Worm (Caenorhabditis elegans) whole organism, young adult: ENCODE data around the gene srz-48.

Source experiments
- B0019.2 ChIP-seq: fragments of 200-800 bp; sonication (Bioruptor generic); conservative IDR thresholded peaks from 2 replicates; pipeline ENCODE4 v1.3.6; 2022; ENCODE audit warnings: missing genetic modification reagents, missing genetic modification characterization, missing compliant biosample characterization
- B0035.1 ChIP-seq: sonication (generic microtip); optimal IDR thresholded peaks from 2 replicates; lab custom pipeline; 2016; ENCODE audit warnings: missing genetic modification characterization, mild to moderate bottlenecking, missing compliant biosample characterization, missing genotype, missing genetic modification reagents
- B0336.3 ChIP-seq: fragments of 200-800 bp; sonication (Bioruptor generic); IDR thresholded peaks from 2 replicates; pipeline ENCODE4 v1.3.6; 2022; ENCODE audit warnings: missing genetic modification characterization, missing compliant biosample characterization
- F22D6.2 ChIP-seq: sonication (generic microtip); optimal IDR thresholded peaks from 2 replicates; lab custom pipeline; 2016; ENCODE audit warnings: mild to moderate bottlenecking, missing genetic modification characterization, missing compliant biosample characterization
- F39B2.1 ChIP-seq: fragments of 200-800 bp; sonication (Bioruptor generic); IDR thresholded peaks from 2 replicates; pipeline ENCODE4 v1.3.6; 2022; ENCODE audit warnings: missing genetic modification reagents, missing genetic modification characterization, missing compliant biosample characterization
- F55B11.4 ChIP-seq: sonication (generic microtip); optimal IDR thresholded peaks from 2 replicates; lab custom pipeline; 2016; ENCODE audit warnings: missing compliant biosample characterization, missing genetic modification characterization, borderline replicate concordance; ENCODE audit not compliant: insufficient read depth
- F57A8.1 ChIP-seq: fragments of 200-800 bp; sonication (Bioruptor generic); optimal IDR thresholded peaks from 2 replicates; lab custom pipeline; 2018; ENCODE audit warnings: mild to moderate bottlenecking, missing genetic modification characterization, moderate library complexity, missing compliant biosample characterization
- K12H6.12 ChIP-seq: fragments of 200-800 bp; sonication (Bioruptor generic); optimal IDR thresholded peaks from 2 replicates; lab custom pipeline; 2018; ENCODE audit warnings: mild to moderate bottlenecking, missing genetic modification characterization, missing compliant biosample characterization
- T07F8.4 ChIP-seq: sonication (generic microtip); optimal IDR thresholded peaks from 2 replicates; lab custom pipeline; 2016; ENCODE audit warnings: mild to moderate bottlenecking, missing genetic modification characterization, moderate library complexity, missing compliant biosample characterization
- T26A5.8 ChIP-seq: sonication (generic microtip); optimal IDR thresholded peaks from 2 replicates; lab custom pipeline; 2016; ENCODE audit warnings: missing genetic modification characterization, missing compliant biosample characterization
- Y53F4B.3 ChIP-seq: fragments of 200-800 bp; sonication (Bioruptor generic); IDR thresholded peaks from 2 replicates; pipeline ENCODE4 v1.3.6; 2022; ENCODE audit warnings: missing genetic modification reagents, missing genetic modification characterization, missing compliant biosample characterization
- Y56A3A.18 ChIP-seq: fragments of 200-800 bp; sonication (Bioruptor generic); IDR thresholded peaks from 2 replicates; pipeline ENCODE4 v1.3.6; 2022; ENCODE audit warnings: missing genetic modification reagents, missing genetic modification characterization, missing compliant biosample characterization
- ZK185.1 ChIP-seq: sonication (generic microtip); optimal IDR thresholded peaks from 2 replicates; lab custom pipeline; 2016; ENCODE audit warnings: mild to moderate bottlenecking, missing genetic modification characterization, missing compliant biosample characterization; ENCODE audit not compliant: poor library complexity, severe bottlenecking
- ama-1 ChIP-seq, 3 experiments: fragments of 150-350 bp in 1 of 3; sonication (generic microtip) in 2 of 3; optimal IDR thresholded peaks; 2 replicates each; lab custom pipeline; 2014 to 2018; ENCODE audit warnings: missing biosample characterization in 2 of 3, missing genetic modification characterization in 2 of 3, missing genetic modification reagents in 2 of 3
- aptf-2 ChIP-seq: fragments of 200-800 bp; sonication (Bioruptor generic); conservative IDR thresholded peaks from 2 replicates; pipeline ENCODE4 v1.3.6; 2022; ENCODE audit warnings: missing genetic modification reagents, missing genetic modification characterization, missing compliant biosample characterization
- bed-2 ChIP-seq: fragments of 200-800 bp; sonication (Bioruptor generic); IDR thresholded peaks from 2 replicates; pipeline ENCODE4 v1.3.6; 2022; ENCODE audit warnings: missing genetic modification reagents, missing genetic modification characterization, missing compliant biosample characterization
- ceh-40 ChIP-seq: fragments of 200-800 bp; sonication (Bioruptor generic); IDR thresholded peaks from 2 replicates; pipeline ENCODE4 v1.3.6; 2022; ENCODE audit warnings: missing genetic modification characterization, missing compliant biosample characterization
- chd-7 ChIP-seq: sonication (generic microtip); optimal IDR thresholded peaks from 2 replicates; lab custom pipeline; 2016; ENCODE audit warnings: mild to moderate bottlenecking, missing genetic modification characterization, moderate library complexity, missing compliant biosample characterization
- dpl-1 ChIP-seq: fragments of 150-350 bp; optimal IDR thresholded peaks from 2 replicates; lab custom pipeline; 2014; ENCODE audit warnings: missing biosample characterization, missing genetic modification reagents, missing genetic modification characterization
- ets-4 ChIP-seq: fragments of 200-800 bp; sonication (Bioruptor generic); optimal IDR thresholded peaks from 2 replicates; lab custom pipeline; 2018; ENCODE audit warnings: mild to moderate bottlenecking, missing genetic modification characterization, missing compliant biosample characterization
- hmg-1.2 ChIP-seq: fragments of 200-800 bp; sonication (Bioruptor generic); IDR thresholded peaks from 2 replicates; pipeline ENCODE4 v1.3.6; 2022; ENCODE audit warnings: missing genetic modification reagents, missing genetic modification characterization, missing compliant biosample characterization
- hrde-1 ChIP-seq: sonication (generic microtip); optimal IDR thresholded peaks from 2 replicates; lab custom pipeline; 2016; ENCODE audit warnings: missing genetic modification characterization, mild to moderate bottlenecking, missing compliant biosample characterization, moderate library complexity, missing genotype, missing genetic modification reagents, borderline replicate concordance
- let-607 ChIP-seq, 2 experiments: fragments of 200-800 bp in 1 of 2; sonication (Bioruptor generic) in 1 of 2; sonication (generic microtip) in 1 of 2; optimal IDR thresholded peaks; 2 replicates each; lab custom pipeline; 2016 to 2018; ENCODE audit warnings: mild to moderate bottlenecking in 2 of 2, missing compliant biosample characterization in 2 of 2, missing genetic modification characterization in 2 of 2, moderate library complexity in 2 of 2, missing genotype in 1 of 2
- lin-54 ChIP-seq: fragments of 200-800 bp; sonication (Bioruptor generic); optimal IDR thresholded peaks from 2 replicates; lab custom pipeline; 2018; ENCODE audit warnings: mild to moderate bottlenecking, missing genetic modification characterization, missing compliant biosample characterization
- lsy-27 ChIP-seq: sonication (generic microtip); optimal IDR thresholded peaks from 2 replicates; lab custom pipeline; 2017; ENCODE audit warnings: missing genetic modification characterization, mild to moderate bottlenecking, missing compliant biosample characterization, antibody characterized with exemption, missing genotype, borderline replicate concordance; ENCODE audit not compliant: insufficient read depth
- madf-6 ChIP-seq: fragments of 200-800 bp; sonication (Bioruptor generic); IDR thresholded peaks from 2 replicates; pipeline ENCODE4 v1.3.6; 2022; ENCODE audit warnings: missing genetic modification reagents, missing genetic modification characterization, missing compliant biosample characterization
- mcd-1 ChIP-seq: fragments of 200-800 bp; sonication (Bioruptor generic); IDR thresholded peaks from 2 replicates; pipeline ENCODE4 v1.3.6; 2022; ENCODE audit warnings: missing genetic modification reagents, missing genetic modification characterization, missing compliant biosample characterization
- nhr-120 ChIP-seq: fragments of 200-800 bp; sonication (Bioruptor generic); IDR thresholded peaks from 2 replicates; pipeline ENCODE4 v1.3.6; 2022; ENCODE audit warnings: missing genetic modification characterization, missing compliant biosample characterization
- nhr-179 ChIP-seq: sonication (generic microtip); optimal IDR thresholded peaks from 2 replicates; lab custom pipeline; 2016; ENCODE audit warnings: mild to moderate bottlenecking, missing genetic modification characterization, missing compliant biosample characterization
- nhr-80 ChIP-seq: sonication (generic microtip); optimal IDR thresholded peaks from 2 replicates; lab custom pipeline; 2016; ENCODE audit warnings: missing genetic modification characterization, missing compliant biosample characterization
- sea-2 ChIP-seq: fragments of 200-800 bp; sonication (Bioruptor generic); IDR thresholded peaks from 2 replicates; pipeline ENCODE4 v1.3.6; 2022; ENCODE audit warnings: missing genetic modification characterization, missing compliant biosample characterization
- snpc-1.1 ChIP-seq: sonication (generic microtip); optimal IDR thresholded peaks from 2 replicates; lab custom pipeline; 2017; ENCODE audit warnings: missing genetic modification characterization, mild to moderate bottlenecking, missing compliant biosample characterization, antibody characterized with exemption, moderate library complexity, missing genotype, missing genetic modification reagents; ENCODE audit not compliant: insufficient read depth
- sptf-2 ChIP-seq: fragments of 200-800 bp; sonication (Bioruptor generic); optimal IDR thresholded peaks from 2 replicates; lab custom pipeline; 2018; ENCODE audit warnings: mild to moderate bottlenecking, missing genetic modification characterization, missing compliant biosample characterization
- tbp1 ChIP-seq: fragments of 200-800 bp; sonication (Bioruptor generic); optimal IDR thresholded peaks from 2 replicates; lab custom pipeline; 2018; ENCODE audit warnings: mild to moderate bottlenecking, missing genetic modification characterization, missing compliant biosample characterization
- tbx-9 ChIP-seq: sonication (generic microtip); optimal IDR thresholded peaks from 2 replicates; lab custom pipeline; 2016; ENCODE audit warnings: borderline replicate concordance, missing genetic modification characterization, inconsistent platforms, missing compliant biosample characterization
- tlf-1 ChIP-seq: fragments of 200-800 bp; sonication (Bioruptor generic); optimal IDR thresholded peaks from 2 replicates; lab custom pipeline; 2018; ENCODE audit warnings: mild to moderate bottlenecking, missing genetic modification characterization, missing compliant biosample characterization
- unc-130 ChIP-seq: sonication (generic microtip); optimal IDR thresholded peaks from 2 replicates; lab custom pipeline; 2016; ENCODE audit warnings: missing genetic modification reagents, missing genetic modification characterization, missing compliant biosample characterization
- unc-62 ChIP-seq: fragments of 150-350 bp; optimal IDR thresholded peaks from 2 replicates; lab custom pipeline; 2014; ENCODE audit warnings: missing biosample characterization, missing genetic modification reagents, missing genetic modification characterization
- zfh-2 ChIP-seq: fragments of 200-800 bp; sonication (Bioruptor generic); conservative IDR thresholded peaks from 2 replicates; pipeline ENCODE4 v1.3.6; 2022; ENCODE audit warnings: missing genetic modification reagents, missing genetic modification characterization, missing compliant biosample characterization
- ztf-22 ChIP-seq: fragments of 200-800 bp; sonication (Bioruptor generic); optimal IDR thresholded peaks from 2 replicates; lab custom pipeline; 2018; ENCODE audit warnings: mild to moderate bottlenecking, missing genetic modification characterization, moderate library complexity, missing compliant biosample characterization

The srz-48 gene

ce11 chrV:17449836-17450235, 10.1 kb downstream of the srz-48 start (continued):
- TF ChIP-seq aptf-2 (GFP tag; lab: Robert Waterston, UW) (no peak), sea-2 (GFP tag; lab: Robert Waterston, UW) (no peak), B0336.3 (no peak), F57A8.1 (GFP tag; lab: Kevin White, UChicago) (no peak), unc-130 (GFP tag; lab: Kevin White, UChicago) (no peak), F55B11.4 (no peak)

ce11 chrV:17439406-17439805, 20.6 kb downstream of the srz-48 start, which contains the start of gene srh-154:
srh-154 (plus strand) TSS chrV:17439706.
- TF ChIP-seq nhr-179 (tag; lab: Kevin White, UChicago) (no peak), B0019.2 (GFP tag; lab: Robert Waterston, UW) (no peak), chd-7 (tag; lab: Kevin White, UChicago) (no peak), sptf-2 (GFP tag; lab: Kevin White, UChicago) (no peak), ets-4 (GFP tag; lab: Kevin White, UChicago) (no peak), F39B2.1 (GFP tag; lab: Robert Waterston, UW) (no peak), lsy-27 (tag; lab: Kevin White, UChicago) (no peak), ceh-40 (GFP tag; lab: Robert Waterston, UW) (no peak), K12H6.12 (tag; lab: Kevin White, UChicago) (no peak), mcd-1 (no peak), zfh-2 (GFP tag; lab: Robert Waterston, UW) (no peak), hmg-1.2 (GFP tag; lab: Robert Waterston, UW) (no peak), hrde-1 (tag; lab: Kevin White, UChicago) (no peak), F22D6.2 (tag; lab: Kevin White, UChicago) (no peak), let-607 (tag; optimal IDR thresholded peaks at IDR 0.05; lab: Kevin White, UChicago) (no peak), tbx-9 (tag; lab: Kevin White, UChicago) (no peak), ama-1 (optimal IDR thresholded peaks at IDR 0.05; lab: Kevin White, UChicago) (no peak), ama-1 (GFP tag; optimal IDR thresholded peaks at IDR 0.05; lab: Kevin White, UChicago) (no peak), nhr-80 (tag; lab: Kevin White, UChicago) (no peak), T07F8.4 (tag; lab: Kevin White, UChicago) (no peak)
- TF ChIP-seq, all 124 proteins: peak for 0

ce11 chrV:17438317-17438716, 21.6 kb downstream of the srz-48 start, which contains the start of gene srsx-2:
srsx-2 (minus strand) TSS chrV:17438417.
- TF ChIP-seq Y56A3A.18 (GFP tag; lab: Robert Waterston, UW) (no peak), dpl-1 (GFP tag; lab: Kevin White, UChicago) (no peak), Y53F4B.3 (no peak), bed-2 (GFP tag; lab: Robert Waterston, UW) (no peak), zfh-2 (GFP tag; lab: Robert Waterston, UW) (no peak), nhr-120 (GFP tag; lab: Robert Waterston, UW) (no peak), F57A8.1 (GFP tag; lab: Kevin White, UChicago) (no peak), T26A5.8 (tag; lab: Kevin White, UChicago) (no peak), snpc-1.1 (tag; lab: Kevin White, UChicago) (no peak), unc-130 (GFP tag; lab: Kevin White, UChicago) (no peak), madf-6 (GFP tag; lab: Robert Waterston, UW) (no peak), B0336.3 (no peak), F22D6.2 (tag; lab: Kevin White, UChicago) (no peak), lin-54 (GFP tag; lab: Kevin White, UChicago) (no peak), ztf-22 (no peak), ZK185.1 (tag; lab: Kevin White, UChicago) (no peak), tlf-1 (GFP tag; lab: Kevin White, UChicago) (no peak), tbp1 (GFP tag; lab: Kevin White, UChicago) (no peak), B0035.1 (tag; lab: Kevin White, UChicago) (no peak), unc-62 (GFP tag; lab: Kevin White, UChicago) (no peak)
